Worm (Caenorhabditis elegans) whole organism, young adult: Measurements from ENCODE around the gene fbxb-98.
A peak's percentile ranks its signal among the peaks of the same experiment; 100 is the strongest.
"Not testable (repeated sequence)": the region's sequence is repeated elsewhere in the genome, so short reads cannot be mapped to it uniquely, and the experiment has no call there.

Source experiments
- B0019.2 ChIP-seq: fragments of 200-800 bp; sonication (Bioruptor generic); conservative IDR thresholded peaks from 2 replicates; pipeline ENCODE4 v1.3.6; 2022; ENCODE audit warnings: missing genetic modification reagents, missing genetic modification characterization, missing compliant biosample characterization
- B0336.3 ChIP-seq: fragments of 200-800 bp; sonication (Bioruptor generic); IDR thresholded peaks from 2 replicates; pipeline ENCODE4 v1.3.6; 2022; ENCODE audit warnings: missing genetic modification characterization, missing compliant biosample characterization
- D2030.7 ChIP-seq: fragments of 200-800 bp; sonication (Bioruptor generic); IDR thresholded peaks from 2 replicates; pipeline ENCODE4 v1.3.6; 2022; ENCODE audit warnings: missing genetic modification reagents, missing genetic modification characterization, missing compliant biosample characterization
- F37B4.10 ChIP-seq: fragments of 200-800 bp; sonication (Bioruptor generic); IDR thresholded peaks from 2 replicates; pipeline ENCODE4 v1.3.6; 2022; ENCODE audit warnings: missing genetic modification characterization, missing compliant biosample characterization
- T07F8.4 ChIP-seq: sonication (generic microtip); optimal IDR thresholded peaks from 2 replicates; lab custom pipeline; 2016; ENCODE audit warnings: mild to moderate bottlenecking, missing genetic modification characterization, moderate library complexity, missing compliant biosample characterization
- Y53F4B.3 ChIP-seq: fragments of 200-800 bp; sonication (Bioruptor generic); IDR thresholded peaks from 2 replicates; pipeline ENCODE4 v1.3.6; 2022; ENCODE audit warnings: missing genetic modification reagents, missing genetic modification characterization, missing compliant biosample characterization
- Y95B8A.8 ChIP-seq: fragments of 200-800 bp; sonication (Bioruptor generic); IDR thresholded peaks from 2 replicates; pipeline ENCODE4 v1.3.6; 2022; ENCODE audit warnings: missing genetic modification reagents, missing genetic modification characterization, missing compliant biosample characterization
- aptf-3 ChIP-seq: fragments of 200-800 bp; sonication (Bioruptor generic); IDR thresholded peaks from 2 replicates; pipeline ENCODE4 v1.3.6; 2022; ENCODE audit warnings: missing genetic modification characterization, missing compliant biosample characterization
- athp-1 ChIP-seq: sonication (generic microtip); optimal IDR thresholded peaks from 2 replicates; lab custom pipeline; 2017; ENCODE audit warnings: mild to moderate bottlenecking, missing genetic modification characterization, missing compliant biosample characterization
- attf-3 ChIP-seq: fragments of 200-800 bp; sonication (Bioruptor generic); conservative IDR thresholded peaks from 2 replicates; pipeline ENCODE4 v1.3.6; 2022; ENCODE audit warnings: missing genetic modification reagents, missing genetic modification characterization, missing compliant biosample characterization
- ceh-40 ChIP-seq: fragments of 200-800 bp; sonication (Bioruptor generic); IDR thresholded peaks from 2 replicates; pipeline ENCODE4 v1.3.6; 2022; ENCODE audit warnings: missing genetic modification characterization, missing compliant biosample characterization
- gei-17 ChIP-seq: fragments of 200-800 bp; sonication (Bioruptor generic); optimal IDR thresholded peaks from 2 replicates; lab custom pipeline; 2018; ENCODE audit warnings: mild to moderate bottlenecking, missing genetic modification characterization, missing compliant biosample characterization
- hmg-1.2 ChIP-seq: fragments of 200-800 bp; sonication (Bioruptor generic); IDR thresholded peaks from 2 replicates; pipeline ENCODE4 v1.3.6; 2022; ENCODE audit warnings: missing genetic modification reagents, missing genetic modification characterization, missing compliant biosample characterization
- let-607 ChIP-seq, 2 experiments: fragments of 200-800 bp in 1 of 2; sonication (Bioruptor generic) in 1 of 2; sonication (generic microtip) in 1 of 2; optimal IDR thresholded peaks; 2 replicates each; lab custom pipeline; 2016 to 2018; ENCODE audit warnings: mild to moderate bottlenecking in 2 of 2, missing compliant biosample characterization in 2 of 2, missing genetic modification characterization in 2 of 2, moderate library complexity in 2 of 2, missing genotype in 1 of 2
- lin-26 ChIP-seq: fragments of 200-800 bp; sonication (Bioruptor generic); IDR thresholded peaks from 2 replicates; pipeline ENCODE4 v1.3.6; 2022; ENCODE audit warnings: missing genetic modification reagents, missing genetic modification characterization, missing compliant biosample characterization
- lin-54 ChIP-seq: fragments of 200-800 bp; sonication (Bioruptor generic); optimal IDR thresholded peaks from 2 replicates; lab custom pipeline; 2018; ENCODE audit warnings: mild to moderate bottlenecking, missing genetic modification characterization, missing compliant biosample characterization
- lir-1 ChIP-seq: fragments of 200-800 bp; sonication (Bioruptor generic); conservative IDR thresholded peaks from 2 replicates; pipeline ENCODE4 v1.3.6; 2022; ENCODE audit warnings: missing genetic modification reagents, missing genetic modification characterization, missing compliant biosample characterization
- madf-6 ChIP-seq: fragments of 200-800 bp; sonication (Bioruptor generic); IDR thresholded peaks from 2 replicates; pipeline ENCODE4 v1.3.6; 2022; ENCODE audit warnings: missing genetic modification reagents, missing genetic modification characterization, missing compliant biosample characterization
- madf-8 ChIP-seq: fragments of 200-800 bp; sonication (Bioruptor generic); conservative IDR thresholded peaks from 2 replicates; pipeline ENCODE4 v1.3.6; 2022; ENCODE audit warnings: missing genetic modification reagents, missing genetic modification characterization, missing compliant biosample characterization
- mcd-1 ChIP-seq: fragments of 200-800 bp; sonication (Bioruptor generic); IDR thresholded peaks from 2 replicates; pipeline ENCODE4 v1.3.6; 2022; ENCODE audit warnings: missing genetic modification reagents, missing genetic modification characterization, missing compliant biosample characterization
- nfya-2 ChIP-seq: fragments of 200-800 bp; sonication (Bioruptor generic); IDR thresholded peaks from 2 replicates; pipeline ENCODE4 v1.3.6; 2022; ENCODE audit warnings: missing genetic modification reagents, missing genetic modification characterization, missing compliant biosample characterization
- nfyb-1 ChIP-seq: fragments of 200-800 bp; sonication (Bioruptor generic); IDR thresholded peaks from 2 replicates; pipeline ENCODE4 v1.3.6; 2022; ENCODE audit warnings: missing genetic modification reagents, missing genetic modification characterization, missing compliant biosample characterization
- nhr-120 ChIP-seq: fragments of 200-800 bp; sonication (Bioruptor generic); IDR thresholded peaks from 2 replicates; pipeline ENCODE4 v1.3.6; 2022; ENCODE audit warnings: missing genetic modification characterization, missing compliant biosample characterization
- nhr-179 ChIP-seq: sonication (generic microtip); optimal IDR thresholded peaks from 2 replicates; lab custom pipeline; 2016; ENCODE audit warnings: mild to moderate bottlenecking, missing genetic modification characterization, missing compliant biosample characterization
- nhr-80 ChIP-seq: sonication (generic microtip); optimal IDR thresholded peaks from 2 replicates; lab custom pipeline; 2016; ENCODE audit warnings: missing genetic modification characterization, missing compliant biosample characterization
- pbrm-1 ChIP-seq: fragments of 200-800 bp; sonication (Bioruptor generic); IDR thresholded peaks from 2 replicates; pipeline ENCODE4 v1.3.6; 2022; ENCODE audit warnings: missing genetic modification reagents, missing genetic modification characterization, missing compliant biosample characterization
- rpc-1 ChIP-seq, 2 experiments: fragments of 150-350 bp in 1 of 2; sonication (generic microtip) in 1 of 2; optimal IDR thresholded peaks; 2 replicates each; lab custom pipeline; 2014 to 2018; ENCODE audit warnings: missing biosample characterization in 1 of 2, missing genetic modification characterization in 1 of 2, missing genetic modification reagents in 1 of 2, missing genotype in 1 of 2
- snpc-1.1 ChIP-seq: sonication (generic microtip); optimal IDR thresholded peaks from 2 replicates; lab custom pipeline; 2017; ENCODE audit warnings: missing genetic modification characterization, mild to moderate bottlenecking, missing compliant biosample characterization, antibody characterized with exemption, moderate library complexity, missing genotype, missing genetic modification reagents; ENCODE audit not compliant: insufficient read depth
- unc-130 ChIP-seq: sonication (generic microtip); optimal IDR thresholded peaks from 2 replicates; lab custom pipeline; 2016; ENCODE audit warnings: missing genetic modification reagents, missing genetic modification characterization, missing compliant biosample characterization
- unc-62 ChIP-seq: fragments of 150-350 bp; optimal IDR thresholded peaks from 2 replicates; lab custom pipeline; 2014; ENCODE audit warnings: missing biosample characterization, missing genetic modification reagents, missing genetic modification characterization
- ztf-3 ChIP-seq: fragments of 200-800 bp; sonication (Bioruptor generic); optimal IDR thresholded peaks from 2 replicates; lab custom pipeline; 2018; ENCODE audit warnings: mild to moderate bottlenecking, missing genetic modification characterization, missing compliant biosample characterization

fbxb-98 gene

DNA sequence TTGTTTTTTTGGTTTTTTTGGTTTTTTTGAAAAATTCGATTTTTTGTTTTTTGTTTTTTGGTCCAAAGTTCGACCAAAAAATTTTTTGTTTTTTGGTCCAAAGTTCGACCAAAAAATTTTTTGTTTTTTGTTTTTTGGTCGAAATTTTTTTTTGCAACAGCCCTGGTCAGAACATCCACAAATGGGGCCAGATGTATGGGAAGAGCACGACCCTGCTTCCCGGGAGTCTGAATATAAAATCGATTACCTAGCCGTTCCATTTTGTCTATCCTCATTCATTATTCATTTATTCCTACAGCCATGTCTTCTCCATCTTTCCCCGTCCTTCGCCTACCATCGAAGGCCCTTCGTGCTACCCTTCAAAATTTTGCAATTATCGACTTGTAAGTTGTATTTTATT, 8.3 kb upstream of the fbxb-98 start, which contains the start of gene fbxb-95:
fbxb-95 (plus strand) TSS at position 301 of the 400 bp plus-strand sequence.
- TF ChIP-seq unc-62 (GFP tag; lab: Kevin White, UChicago); lin-26 (GFP tag; lab: Robert Waterston, UW); snpc-1.1: not testable (repeated sequence)

DNA sequence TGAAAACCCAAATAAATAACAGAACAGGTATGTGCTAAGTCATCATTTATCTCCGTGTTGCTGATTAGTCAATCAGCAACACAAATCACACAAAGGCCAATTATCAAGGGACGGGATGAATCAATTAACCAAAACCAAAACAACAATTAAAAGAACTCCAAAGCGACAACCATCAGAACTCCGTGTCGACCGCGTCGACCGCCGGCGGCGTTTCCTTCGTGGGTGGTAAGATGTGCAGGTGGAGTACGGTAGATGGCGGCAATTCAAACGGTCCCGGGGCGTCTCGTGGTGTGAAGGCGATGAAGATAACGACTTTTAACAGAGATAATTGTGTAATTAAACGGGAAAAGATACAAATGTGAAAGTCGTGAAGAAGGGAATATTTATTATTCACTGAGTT, 7.0 kb upstream of the fbxb-98 start:
- TF ChIP-seq mcd-1 (peak; percentile 41), aptf-3 (GFP tag; lab: Robert Waterston, UW) (0 out of 2 replicates have a peak, but pooled peaks have one; percentile 56)
- TF ChIP-seq, all 124 proteins: peak for 2; not testable (repeated sequence) for 122

DNA sequence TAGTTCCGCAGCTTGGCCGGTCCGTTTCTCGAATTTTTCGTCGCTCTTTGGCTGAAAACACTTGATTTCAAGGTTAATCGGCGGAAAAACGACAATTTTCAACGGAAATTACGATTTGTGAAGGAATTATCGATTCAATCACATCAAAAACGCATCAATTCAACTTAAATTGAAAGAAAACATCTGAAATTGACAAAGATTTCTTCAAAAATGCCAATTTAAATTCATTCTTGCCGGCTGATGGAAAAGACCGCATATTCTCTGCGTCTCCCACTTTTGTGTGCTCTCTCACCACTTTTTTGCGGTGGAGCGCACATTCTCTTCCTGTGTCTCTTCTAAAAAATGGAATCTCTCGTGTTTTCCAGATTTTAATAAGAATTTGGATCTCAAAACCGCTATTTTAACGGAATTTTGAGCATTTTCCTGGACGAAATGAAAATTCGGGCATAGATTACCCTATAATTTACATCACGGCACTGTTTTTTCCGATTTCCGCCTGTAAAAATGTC, 1.1 kb upstream of the fbxb-98 start, which contains the start of gene C16C4.18:
C16C4.18 (minus strand) TSS at position 51 of the 509 bp plus-strand sequence.
- peak; percentile 67; the same call in 1 of the 2 replicates for TF ChIP-seq mcd-1
- peak; percentile 96 for TF ChIP-seq hmg-1.2 (GFP tag; lab: Robert Waterston, UW)
- peak; percentile 44; the same call in 1 of the 2 replicates for TF ChIP-seq D2030.7 (GFP tag; lab: Robert Waterston, UW)

DNA sequence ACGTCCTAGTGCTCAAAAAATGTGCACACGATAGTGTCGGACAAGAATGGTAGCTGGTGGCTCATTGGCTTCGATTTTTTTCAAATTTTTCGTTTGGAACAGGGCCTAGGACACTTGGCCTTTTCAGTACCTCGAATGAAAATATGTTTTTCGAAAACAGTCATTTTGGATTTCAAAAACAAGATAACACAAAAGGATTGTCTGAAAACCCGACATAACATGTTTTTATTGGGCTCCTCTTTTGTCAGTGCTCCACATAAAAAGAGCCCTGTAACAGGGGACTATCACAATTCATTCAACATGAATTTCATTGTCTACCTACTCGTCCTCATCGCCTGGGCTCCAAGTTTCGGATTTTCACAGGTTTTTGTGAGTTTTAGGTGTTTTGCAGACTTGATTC, 1.8 kb downstream of the fbxb-98 start, which contains the start of gene C16C4.17:
C16C4.17 (plus strand) TSS at position 301 of the 400 bp plus-strand sequence.
- TF ChIP-seq B0336.3 (no peak), athp-1 (tag; lab: Kevin White, UChicago) (no peak), ceh-40 (no peak), nhr-179 (tag; lab: Kevin White, UChicago) (no peak), attf-3 (GFP tag; lab: Robert Waterston, UW) (no peak), nfya-2 (GFP tag; lab: Robert Waterston, UW) (no peak), pbrm-1 (no peak), T07F8.4 (tag; lab: Kevin White, UChicago) (no peak), Y95B8A.8 (GFP tag; lab: Robert Waterston, UW) (no peak), gei-17 (GFP tag; lab: Kevin White, UChicago) (no peak)

DNA sequence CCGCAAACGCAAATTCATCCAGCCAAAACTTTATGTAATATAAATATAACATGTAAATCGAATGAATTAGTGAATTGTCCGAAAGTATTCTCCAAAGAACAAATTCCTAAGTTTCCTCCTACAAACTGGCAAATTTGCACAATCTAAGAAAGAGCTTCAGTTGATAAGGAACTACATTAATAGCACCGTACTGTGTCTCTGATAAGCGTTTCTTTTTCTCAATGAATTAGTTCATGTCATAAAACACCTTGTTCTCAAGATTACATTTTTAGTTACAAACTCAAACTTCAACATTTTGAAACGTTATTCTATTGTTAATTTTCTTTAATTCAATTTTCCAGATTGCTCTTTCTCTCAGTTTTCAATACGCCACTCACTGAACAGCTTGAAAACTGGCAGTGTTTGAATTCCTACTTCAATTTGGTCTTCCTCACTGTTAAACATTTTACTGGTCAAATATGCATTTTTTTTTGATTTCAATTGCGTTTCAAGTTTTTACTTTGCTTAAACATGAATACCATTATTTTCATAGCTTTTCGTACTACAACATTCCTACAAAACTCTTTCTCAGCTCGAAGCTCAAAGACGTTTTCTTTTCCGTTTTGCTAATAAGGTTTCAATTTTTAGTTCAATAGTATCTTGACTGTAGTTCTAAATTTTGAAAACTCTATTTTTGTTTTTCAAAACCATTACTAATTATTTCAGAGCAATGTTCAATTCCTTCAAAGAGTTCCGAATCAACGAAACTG, 3.4 kb downstream of the fbxb-98 start, which contains the start of gene math-15:
math-15 (plus strand) TSS at position 699 of the 749 bp plus-strand sequence.
- TF ChIP-seq nhr-80 (tag; lab: Kevin White, UChicago) (peak; percentile 26), gei-17 (GFP tag; lab: Kevin White, UChicago) (no peak)
- TF ChIP-seq, all 124 proteins: peak for 1

DNA sequence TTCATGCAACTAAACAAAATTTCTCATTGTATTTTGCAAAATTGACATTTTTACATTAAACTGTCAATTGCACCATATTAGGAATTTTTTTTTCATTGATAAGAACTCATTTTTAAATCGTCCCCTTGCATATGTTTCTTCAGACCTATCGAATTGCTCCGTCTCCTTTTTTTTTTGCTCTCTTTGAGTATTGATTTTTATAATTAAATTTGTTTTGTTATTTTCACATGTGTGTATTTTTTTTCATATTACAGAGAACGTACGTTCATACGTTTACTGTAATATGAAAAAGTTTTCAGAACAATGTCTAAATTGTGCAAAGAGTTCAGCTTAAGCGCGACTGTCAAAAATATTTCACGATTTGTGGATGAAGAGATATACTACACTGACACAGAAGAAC, 6.7 kb downstream of the fbxb-98 start, which contains the start of gene math-14:
math-14 (plus strand) TSS at position 301 of the 400 bp plus-strand sequence.
- TF ChIP-seq pbrm-1 (no peak), nhr-80 (tag; lab: Kevin White, UChicago) (peak; percentile 49), nfyb-1 (no peak)

DNA sequence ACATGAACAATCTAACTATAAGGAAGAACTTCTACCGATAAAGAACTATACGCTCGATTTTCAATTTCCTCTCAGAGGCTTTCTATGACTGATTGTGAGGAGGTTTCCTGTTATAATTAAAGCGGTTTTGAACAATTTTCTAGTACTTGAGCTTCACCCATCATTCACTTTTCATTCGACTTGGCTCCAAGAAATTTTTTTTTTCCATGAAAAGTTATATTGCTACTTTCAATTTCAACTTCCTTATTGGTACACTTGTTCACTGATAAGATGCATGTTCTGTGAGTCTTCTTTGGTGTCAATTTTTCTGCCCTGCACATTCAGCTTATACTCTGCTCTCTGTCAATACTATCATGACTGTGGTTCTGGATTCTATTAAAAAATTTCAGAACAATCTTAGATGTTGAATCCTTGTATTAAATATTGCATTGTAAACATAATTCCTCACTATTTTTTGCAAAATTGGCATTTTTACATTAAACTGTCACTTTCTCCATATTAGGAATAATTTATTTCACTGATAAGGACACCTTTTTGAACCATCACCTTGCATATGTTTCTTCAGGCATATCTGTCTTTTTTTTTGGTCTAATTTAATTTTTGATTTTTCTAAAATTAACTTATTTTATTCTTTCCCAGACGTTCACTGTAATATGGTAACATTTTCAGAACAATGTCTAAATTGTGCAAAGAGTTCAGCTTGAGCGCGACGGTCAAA, 8.6 kb downstream of the fbxb-98 start, which contains the start of gene math-10:
math-10 (plus strand) TSS at position 668 of the 718 bp plus-strand sequence.
- TF ChIP-seq nhr-80 (tag; lab: Kevin White, UChicago), result peak; percentile 72
- no peak for TF ChIP-seq rpc-1 (optimal IDR thresholded peaks at IDR 0.05; lab: Kevin White, UChicago)
- TF ChIP-seq rpc-1 (tag; optimal IDR thresholded peaks at IDR 0.05; lab: Kevin White, UChicago), result no peak
- TF ChIP-seq, all 124 proteins: peak for 1

DNA sequence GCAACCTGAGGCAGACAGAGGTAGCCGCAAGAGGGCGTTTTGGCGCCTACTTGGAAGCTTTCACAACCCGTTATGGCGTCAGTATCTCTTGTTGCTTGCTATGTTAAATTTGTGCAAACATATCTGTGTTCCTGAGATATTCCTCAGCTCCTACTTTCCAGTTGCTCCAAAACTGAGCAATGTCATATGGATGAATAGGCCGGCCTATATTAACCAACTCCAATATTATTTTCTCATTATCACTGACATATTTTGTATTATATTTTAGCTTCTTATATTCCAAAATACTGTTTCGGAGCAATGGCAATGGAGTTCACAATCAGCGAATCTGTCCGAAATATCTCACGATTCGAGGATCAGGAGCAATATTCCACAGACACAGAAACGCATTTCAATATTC, 13.2 kb downstream of the fbxb-98 start, which contains the start of gene math-13:
math-13 (plus strand) TSS at position 301 of the 400 bp plus-strand sequence.
- TF ChIP-seq lin-54 (GFP tag; lab: Kevin White, UChicago), result no peak
- no peak for TF ChIP-seq Y53F4B.3 (GFP tag; lab: Robert Waterston, UW)
- TF ChIP-seq D2030.7 (GFP tag; lab: Robert Waterston, UW), result no peak
- TF ChIP-seq nhr-120, result no peak
- TF ChIP-seq F37B4.10 (GFP tag; lab: Robert Waterston, UW), result no peak
- no peak for TF ChIP-seq lir-1 (GFP tag; lab: Robert Waterston, UW)
- no peak for TF ChIP-seq ztf-3 (GFP tag; lab: Kevin White, UChicago)
- no peak for TF ChIP-seq madf-8 (GFP tag; lab: Robert Waterston, UW)
- TF ChIP-seq let-607 (tag; optimal IDR thresholded peaks at IDR 0.05; lab: Kevin White, UChicago), result no peak
- no peak for TF ChIP-seq hmg-1.2 (GFP tag; lab: Robert Waterston, UW)
- no peak for TF ChIP-seq nfyb-1
- TF ChIP-seq B0019.2 (GFP tag; lab: Robert Waterston, UW), result no peak
- no peak for TF ChIP-seq unc-130 (GFP tag; lab: Kevin White, UChicago)
- TF ChIP-seq madf-6 (GFP tag; lab: Robert Waterston, UW), result no peak
